Worm (Caenorhabditis elegans) whole organism, L1 larva: ENCODE data around the gene syd-1.

Experiments used
- C16A3.4 ChIP-seq: fragments of 150-350 bp; optimal IDR thresholded peaks from 2 replicates; lab custom pipeline; 2014; ENCODE audit warnings: missing biosample characterization, missing genetic modification characterization
- blmp-1 ChIP-seq: fragments of 150-350 bp; optimal IDR thresholded peaks from 2 replicates; lab custom pipeline; 2014; ENCODE audit warnings: missing biosample characterization, missing genetic modification characterization
- ceh-90 ChIP-seq: sonication (generic microtip); optimal IDR thresholded peaks from 2 replicates; lab custom pipeline; 2016; ENCODE audit warnings: missing genetic modification characterization, missing compliant biosample characterization
- dpl-1 ChIP-seq, 3 experiments: fragments of 150-350 bp in 2 of 3; sonication (generic microtip) in 1 of 3; optimal IDR thresholded peaks; 2 replicates each; lab custom pipeline; 2014 to 2017; ENCODE audit warnings: missing biosample characterization in 3 of 3, missing genetic modification characterization in 3 of 3, missing genetic modification reagents in 3 of 3
- efl-1 ChIP-seq, 4 experiments: fragments of 150-350 bp; optimal IDR thresholded peaks in 3 of 4; peaks in 1 of 4; 1 replicate in 1 of 4; 2 replicates in 3 of 4; lab custom pipeline; 2014; ENCODE audit warnings: missing biosample characterization in 2 of 4, missing genetic modification characterization in 2 of 4, missing genetic modification reagents in 2 of 4
- elt-3 ChIP-seq, 6 experiments: fragments of 150-350 bp in 1 of 6; sonication (generic microtip); optimal IDR thresholded peaks; 2 replicates each; lab custom pipeline; 2017 to 2018; ENCODE audit warnings: missing biosample characterization in 6 of 6, missing genetic modification characterization in 6 of 6, inconsistent platforms in 1 of 6
- ets-5 ChIP-seq: fragments of 200-800 bp; sonication (Bioruptor generic); IDR thresholded peaks from 2 replicates; pipeline ENCODE4 v1.3.6; 2022; ENCODE audit warnings: missing genetic modification characterization, missing compliant biosample characterization
- fkh-10 ChIP-seq: sonication (generic microtip); optimal IDR thresholded peaks from 2 replicates; lab custom pipeline; 2017; ENCODE audit warnings: missing biosample characterization, missing genetic modification reagents, missing genetic modification characterization
- fkh-8 ChIP-seq: sonication (generic microtip); optimal IDR thresholded peaks from 2 replicates; lab custom pipeline; 2016; ENCODE audit warnings: mild to moderate bottlenecking, missing genetic modification characterization, missing compliant biosample characterization
- grh-1 ChIP-seq: fragments of 200-800 bp; sonication (Bioruptor generic); IDR thresholded peaks from 2 replicates; pipeline ENCODE4 v1.3.6; 2022; ENCODE audit warnings: missing genetic modification reagents, missing genetic modification characterization, missing compliant biosample characterization
- lin-14 ChIP-seq: fragments of 200-800 bp; sonication (Bioruptor generic); optimal IDR thresholded peaks from 2 replicates; lab custom pipeline; 2018; ENCODE audit warnings: mild to moderate bottlenecking, missing genetic modification characterization, moderate library complexity, missing compliant biosample characterization
- lin-15B ChIP-seq: fragments of 150-350 bp; sonication (generic microtip); optimal IDR thresholded peaks from 3 replicates; lab custom pipeline; 2014; ENCODE audit warnings: missing biosample characterization, missing genetic modification characterization
- lin-35 ChIP-seq, 2 experiments: fragments of 150-350 bp; optimal IDR thresholded peaks; 2 replicates each; lab custom pipeline; 2014; ENCODE audit warnings: missing biosample characterization in 2 of 2, missing genetic modification characterization in 2 of 2, missing genetic modification reagents in 2 of 2
- lir-3 ChIP-seq: sonication (generic microtip); optimal IDR thresholded peaks from 2 replicates; lab custom pipeline; 2016; ENCODE audit warnings: mild to moderate bottlenecking, missing genetic modification characterization, moderate library complexity, missing compliant biosample characterization; ENCODE audit not compliant: poor library complexity
- lsy-2 ChIP-seq, 2 experiments: fragments of 150-350 bp; optimal IDR thresholded peaks; 2 replicates each; lab custom pipeline; 2014; ENCODE audit warnings: missing biosample characterization in 2 of 2, missing genetic modification characterization in 2 of 2
- mep-1 ChIP-seq: fragments of 150-350 bp; optimal IDR thresholded peaks from 2 replicates; lab custom pipeline; 2014; ENCODE audit warnings: missing biosample characterization, missing genetic modification characterization
- nhr-11 ChIP-seq: fragments of 150-350 bp; optimal IDR thresholded peaks from 2 replicates; lab custom pipeline; 2014; ENCODE audit warnings: missing biosample characterization, missing genetic modification characterization
- nhr-20 ChIP-seq: sonication (generic microtip); optimal IDR thresholded peaks from 2 replicates; lab custom pipeline; 2016; ENCODE audit warnings: mild to moderate bottlenecking, missing genetic modification characterization, missing compliant biosample characterization
- nhr-47 ChIP-seq: sonication (generic microtip); optimal IDR thresholded peaks from 2 replicates; lab custom pipeline; 2016; ENCODE audit warnings: mild to moderate bottlenecking, missing genetic modification characterization, moderate library complexity, missing compliant biosample characterization
- nhr-71 ChIP-seq: sonication (generic microtip); optimal IDR thresholded peaks from 2 replicates; lab custom pipeline; 2016; ENCODE audit warnings: mild to moderate bottlenecking, missing genetic modification characterization, moderate library complexity, missing compliant biosample characterization
- nhr-85 ChIP-seq: sonication (generic microtip); peaks from one replicate; lab custom pipeline; 2016; ENCODE audit warnings: missing genetic modification characterization, inconsistent platforms, missing compliant biosample characterization
- nhr-90 ChIP-seq: sonication (generic microtip); optimal IDR thresholded peaks from 2 replicates; lab custom pipeline; 2016; ENCODE audit warnings: mild to moderate bottlenecking, missing genetic modification characterization, missing compliant biosample characterization; ENCODE audit not compliant: poor library complexity
- pag-3 ChIP-seq: sonication (generic microtip); optimal IDR thresholded peaks from 2 replicates; lab custom pipeline; 2017; ENCODE audit warnings: missing genetic modification characterization, mild to moderate bottlenecking, missing compliant biosample characterization, antibody characterized with exemption, borderline replicate concordance; ENCODE audit not compliant: insufficient read depth
- rnt-1 ChIP-seq: sonication (generic microtip); optimal IDR thresholded peaks from 2 replicates; lab custom pipeline; 2016; ENCODE audit warnings: mild to moderate bottlenecking, missing genetic modification characterization, moderate library complexity, missing compliant biosample characterization
- skn-1 ChIP-seq: fragments of 150-350 bp; optimal IDR thresholded peaks from 2 replicates; lab custom pipeline; 2014; ENCODE audit warnings: missing biosample characterization, missing genetic modification characterization
- snpc-4 ChIP-seq: fragments of 150-350 bp; optimal IDR thresholded peaks from 2 replicates; lab custom pipeline; 2014; ENCODE audit warnings: missing biosample characterization, missing genetic modification characterization
- snu-23 ChIP-seq: sonication (generic microtip); optimal IDR thresholded peaks from 2 replicates; lab custom pipeline; 2016; ENCODE audit warnings: missing genetic modification characterization, missing compliant biosample characterization
- sox-4 ChIP-seq: sonication (generic microtip); optimal IDR thresholded peaks from 2 replicates; lab custom pipeline; 2016; ENCODE audit warnings: missing genetic modification characterization, missing compliant biosample characterization
- sptf-1 ChIP-seq: fragments of 150-350 bp; optimal IDR thresholded peaks from 2 replicates; lab custom pipeline; 2014; ENCODE audit warnings: missing biosample characterization, missing genetic modification characterization
- swsn-7 ChIP-seq: sonication (generic microtip); optimal IDR thresholded peaks from 2 replicates; lab custom pipeline; 2016; ENCODE audit warnings: missing genetic modification characterization, missing compliant biosample characterization
- tbx-2 ChIP-seq: sonication (generic microtip); optimal IDR thresholded peaks from 2 replicates; lab custom pipeline; 2016; ENCODE audit warnings: missing genetic modification characterization, missing compliant biosample characterization
- tlp-1 ChIP-seq: fragments of 150-350 bp; optimal IDR thresholded peaks from 2 replicates; lab custom pipeline; 2014; ENCODE audit warnings: missing biosample characterization, missing genetic modification characterization
- unc-130 ChIP-seq: fragments of 150-350 bp; optimal IDR thresholded peaks from 2 replicates; lab custom pipeline; 2017; ENCODE audit warnings: missing biosample characterization, missing genetic modification characterization, inconsistent platforms
- unc-62 ChIP-seq: fragments of 150-350 bp; optimal IDR thresholded peaks from 2 replicates; lab custom pipeline; 2014; ENCODE audit warnings: missing biosample characterization, missing genetic modification reagents, missing genetic modification characterization
- unc-86 ChIP-seq: sonication (generic microtip); optimal IDR thresholded peaks from 2 replicates; lab custom pipeline; 2016; ENCODE audit warnings: missing genetic modification characterization, missing compliant biosample characterization
- vab-15 ChIP-seq: sonication (generic microtip); optimal IDR thresholded peaks from 2 replicates; lab custom pipeline; 2017; ENCODE audit warnings: missing genotype, mild to moderate bottlenecking, missing genetic modification characterization, missing compliant biosample characterization
- xbp-1 ChIP-seq: sonication (generic microtip); optimal IDR thresholded peaks from 2 replicates; lab custom pipeline; 2016; ENCODE audit warnings: missing genetic modification characterization, missing compliant biosample characterization
- ztf-11 ChIP-seq, 2 experiments: sonication (generic microtip); optimal IDR thresholded peaks; 2 replicates each; lab custom pipeline; 2016 to 2017; ENCODE audit warnings: missing genetic modification characterization in 2 of 2, missing biosample characterization in 1 of 2, missing compliant biosample characterization in 1 of 2
- ztf-4 ChIP-seq: fragments of 150-350 bp; optimal IDR thresholded peaks from 2 replicates; lab custom pipeline; 2014; ENCODE audit warnings: missing biosample characterization, missing genetic modification characterization

Gene syd-1

DNA sequence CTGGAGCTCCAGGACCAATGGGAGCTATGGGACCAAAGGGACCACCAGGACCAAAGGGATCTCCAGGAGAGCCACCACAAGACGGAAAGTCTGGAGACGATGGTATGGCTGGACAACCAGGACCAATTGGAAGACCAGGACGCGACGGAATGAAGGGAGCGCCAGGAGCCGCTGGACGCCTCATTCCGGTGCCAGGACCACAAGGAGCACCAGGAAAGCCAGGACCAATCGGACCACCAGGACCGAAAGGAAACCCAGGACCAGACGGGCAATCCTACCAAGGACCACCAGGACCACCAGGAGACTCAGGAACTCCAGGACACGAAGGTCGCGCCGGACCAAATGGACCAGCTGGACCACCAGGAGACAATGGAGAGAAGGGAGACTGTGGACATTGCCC lies 49.9 kb downstream of the syd-1 start:
- no peak for TF ChIP-seq ztf-4 (tag; lab: Kevin White, UChicago)
- TF ChIP-seq, all 84 proteins: peak for 0

DNA sequence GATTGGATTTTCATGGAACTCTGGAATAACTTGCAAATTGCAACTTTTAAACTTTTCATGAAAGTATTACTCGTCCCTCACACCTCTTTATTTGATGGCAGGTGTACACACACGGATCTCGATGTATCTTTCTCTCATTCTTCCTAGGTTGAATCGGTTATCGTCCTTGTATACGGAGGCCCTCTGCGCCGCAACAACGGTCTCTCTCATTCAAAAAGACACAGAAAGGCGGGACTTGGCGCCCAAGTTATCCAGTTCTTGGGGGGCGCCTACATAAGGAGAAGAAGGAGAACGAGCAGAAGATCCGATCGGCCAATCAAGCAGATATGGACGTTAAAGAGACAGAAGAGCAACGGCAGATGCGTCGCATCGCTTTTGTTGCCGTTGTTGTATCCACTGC lies 50.9 kb downstream of the syd-1 start, which contains the start of gene rol-8:
Gene rol-8 (plus strand): TSS at position 301 of the 400 bp plus-strand sequence.
- TF ChIP-seq blmp-1 (tag; lab: Kevin White, UChicago), result peak; percentile 9
- no peak for TF ChIP-seq grh-1

DNA sequence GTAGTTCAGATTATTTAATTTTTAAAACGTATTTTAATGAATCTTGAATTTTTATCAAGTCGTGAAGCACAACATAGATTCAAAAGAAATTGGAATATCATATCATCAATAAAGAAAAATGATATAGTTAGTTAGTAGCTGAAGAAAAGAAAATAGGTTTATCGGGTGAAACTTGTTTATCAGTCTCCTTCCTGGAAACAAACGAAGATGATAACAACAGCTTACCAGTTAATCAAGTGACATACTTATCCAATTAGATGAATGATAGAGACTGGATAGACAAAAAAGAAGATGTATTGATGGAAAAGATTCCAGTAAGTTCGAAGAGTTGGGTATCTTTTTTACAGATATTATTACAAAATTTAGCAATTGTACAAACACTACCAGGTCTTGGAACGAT lies 51.8 kb downstream of the syd-1 start:
- no peak for TF ChIP-seq fkh-10
- peak; percentile 58 for TF ChIP-seq blmp-1 (tag; lab: Kevin White, UChicago)

DNA sequence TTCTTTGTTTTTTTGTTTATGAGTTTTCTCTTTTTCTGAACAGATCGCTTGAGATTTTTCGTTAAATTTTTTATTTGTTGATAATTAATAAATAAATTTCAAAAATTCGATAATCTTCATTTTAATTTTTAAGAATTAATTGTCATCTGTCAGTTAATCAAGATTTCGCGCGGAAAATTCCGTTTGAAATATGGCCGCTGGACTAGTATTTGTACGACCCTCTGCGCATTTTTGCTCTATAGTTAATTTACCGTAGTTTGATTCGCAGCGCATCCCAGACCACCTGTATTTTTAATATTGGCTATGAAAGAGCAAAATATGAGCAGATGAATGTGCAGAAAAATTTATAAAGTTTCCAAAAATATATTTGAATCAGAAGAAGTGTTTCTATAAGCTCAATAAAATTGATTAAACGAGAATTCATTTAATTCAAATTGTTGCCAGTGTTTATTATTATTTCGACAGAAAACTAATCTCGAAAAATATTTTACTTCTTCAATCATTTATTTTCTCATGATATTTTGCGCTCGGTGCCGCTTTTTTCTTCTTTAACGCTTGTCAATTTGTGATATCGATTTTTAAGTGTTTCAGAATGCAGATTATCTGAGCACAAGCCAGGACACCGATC lies 57.0 kb downstream of the syd-1 start, which contains the start of gene nfi-1:
Gene nfi-1 (plus strand): TSS at position 578 of the 628 bp plus-strand sequence.
- TF ChIP-seq sptf-1 (tag; lab: Kevin White, UChicago) (no peak), vab-15 (tag; lab: Kevin White, UChicago) (peak; percentile 18), elt-3 (tag; optimal IDR thresholded peaks at IDR 0.05; lab: Kevin White, UChicago) (peak in 1 of 6 experiments; percentile 50), nhr-20 (tag; lab: Kevin White, UChicago) (peak; percentile 58), swsn-7 (tag; lab: Kevin White, UChicago) (peak; percentile 17), unc-86 (tag; lab: Kevin White, UChicago) (no peak), ztf-4 (tag; lab: Kevin White, UChicago) (no peak), tbx-2 (tag; lab: Kevin White, UChicago) (peak; percentile 53), pag-3 (no peak), snu-23 (GFP tag; lab: Kevin White, UChicago) (peak; percentile 60), lir-3 (tag; lab: Kevin White, UChicago) (peak; percentile 67), nhr-85 (peak; percentile 13), blmp-1 (tag; lab: Kevin White, UChicago) (peak; percentile 65), mep-1 (tag; lab: Kevin White, UChicago) (peak; percentile 56), rnt-1 (tag; lab: Kevin White, UChicago) (peak; percentile 72), lin-14 (peak; percentile 60), unc-62 (GFP tag; lab: Kevin White, UChicago) (no peak), grh-1 (no peak), ceh-90 (tag; lab: Kevin White, UChicago) (no peak), unc-130 (tag; lab: Kevin White, UChicago) (peak; percentile 55), lsy-2 (tag; optimal IDR thresholded peaks at IDR 0.05; lab: Kevin White, UChicago) (peak; percentile 75 to 97), snpc-4 (peak; percentile 8), fkh-10 (no peak), C16A3.4 (peak; percentile 72), lin-35 (GFP tag; optimal IDR thresholded peaks at IDR 0.05; lab: Kevin White, UChicago) (peak; percentile 74 to 88), skn-1 (peak; percentile 37), lin-15B (tag; lab: Kevin White, UChicago) (peak; percentile 67), sox-4 (tag; lab: Kevin White, UChicago) (no peak), dpl-1 (GFP tag; optimal IDR thresholded peaks at IDR 0.05; lab: Kevin White, UChicago) (peak; percentile 65 to 87 (median 76)), ets-5 (GFP tag; lab: Robert Waterston, UW) (no peak), efl-1 (optimal IDR thresholded peaks at IDR 0.05; lab: Kevin White, UChicago) (peak; percentile 44 to 80), efl-1 (GFP tag; optimal IDR thresholded peaks at IDR 0.05 in 1 of 2; lab: Kevin White, UChicago) (peak; percentile 82 to 97), nhr-90 (tag; lab: Kevin White, UChicago) (peak; percentile 11), nhr-11 (no peak), ztf-11 (tag; optimal IDR thresholded peaks at IDR 0.05; lab: Kevin White, UChicago) (peak in 1 of 2 experiments; percentile 28), nhr-47 (tag; lab: Kevin White, UChicago) (peak; percentile 38), tlp-1 (no peak), nhr-71 (peak; percentile 62), fkh-8 (no peak), xbp-1 (tag; lab: Kevin White, UChicago) (peak; percentile 53)
